Fruit fly (Drosophila melanogaster): ENCODE measurements around the gene Zip99C.
A peak's percentile ranks its signal among the peaks of the same experiment; 100 is the strongest.

Zip99C gene

dm6 chr3R:29834759-29835709 lies 33.7 kb downstream of the Zip99C start, which contains the start of gene Atg16 (continued):
- no peak for TF ChIP-seq C15 (GFP tag; IDR thresholded peaks at IDR 0.05)
- TF ChIP-seq Doc3 (GFP tag; IDR thresholded peaks at IDR 0.05; ENCODE audit: partially characterized antibody), result peak; percentile 92
- no peak for TF ChIP-seq en (GFP tag; optimal IDR thresholded peaks at IDR 0.05)
- TF ChIP-seq CG6791 (GFP tag; IDR thresholded peaks at IDR 0.05; ENCODE audit: partially characterized antibody), result peak; percentile 96
- peak; percentile 93 for TF ChIP-seq mld (GFP tag; IDR thresholded peaks at IDR 0.05; ENCODE audit: partially characterized antibody)
- TF ChIP-seq vnd (GFP tag; IDR thresholded peaks at IDR 0.05; ENCODE audit: partially characterized antibody), result peak; percentile 94
- peak; percentile 95 for TF ChIP-seq bbx (GFP tag; IDR thresholded peaks at IDR 0.05; ENCODE audit: partially characterized antibody)
- TF ChIP-seq CG3838 (GFP tag; optimal IDR thresholded peaks at IDR 0.05), result no peak
- TF ChIP-seq Rfx (GFP tag; IDR thresholded peaks at IDR 0.05), result peak; percentile 39; the same call in 1 of the 2 replicates
- no peak for TF ChIP-seq CG4854 (GFP tag; optimal IDR thresholded peaks at IDR 0.05)
- TF ChIP-seq esg (GFP tag; conservative IDR thresholded peaks at IDR 0.05), result no peak
- peak; percentile 18; the same call in 1 of the 3 replicates for TF ChIP-seq CG6175 (GFP tag; IDR thresholded peaks at IDR 0.05)
- no peak for TF ChIP-seq Dip3 (GFP tag; optimal IDR thresholded peaks at IDR 0.05)
- TF ChIP-seq nau (GFP tag; optimal IDR thresholded peaks at IDR 0.05), result no peak
- peak; percentile 90 for TF ChIP-seq Dll (GFP tag; IDR thresholded peaks at IDR 0.05; ENCODE audit: partially characterized antibody)
- peak; percentile 84 for TF ChIP-seq sna (GFP tag; IDR thresholded peaks at IDR 0.05; ENCODE audit: partially characterized antibody)
- TF ChIP-seq CG2129 (GFP tag; IDR thresholded peaks at IDR 0.05; ENCODE audit: partially characterized antibody), result peak; percentile 85
- peak; percentile 92 for TF ChIP-seq HLH4C (GFP tag; IDR thresholded peaks at IDR 0.05; ENCODE audit: partially characterized antibody)
- no peak for TF ChIP-seq CG13296 (GFP tag; optimal IDR thresholded peaks at IDR 0.05)

- no peak for TF ChIP-seq HLH54F (GFP tag; optimal IDR thresholded peaks at IDR 0.05)
- TF ChIP-seq CG5953 (GFP tag; IDR thresholded peaks at IDR 0.05), result no peak
- TF ChIP-seq CG18764 (GFP tag; optimal IDR thresholded peaks at IDR 0.05), result peak; percentile 3
- TF ChIP-seq toy (GFP tag; IDR thresholded peaks at IDR 0.05), result no peak
- TF ChIP-seq Drgx (GFP tag; IDR thresholded peaks at IDR 0.05), result no peak
- no peak for TF ChIP-seq CG4707 (GFP tag; optimal IDR thresholded peaks at IDR 0.05)
- TF ChIP-seq p53 (GFP tag; optimal IDR thresholded peaks at IDR 0.05), result no peak
- TF ChIP-seq CG4282 (GFP tag; optimal IDR thresholded peaks at IDR 0.05), result no peak
- TF ChIP-seq pfk (GFP tag; optimal IDR thresholded peaks at IDR 0.05), result peak; percentile 46
- no peak for TF ChIP-seq CG16813 (GFP tag; IDR thresholded peaks at IDR 0.05; ENCODE audit: partially characterized antibody)
- peak; percentile 79 for TF ChIP-seq CG7987 (GFP tag; optimal IDR thresholded peaks at IDR 0.05)
- no peak for TF ChIP-seq mam (GFP tag; optimal IDR thresholded peaks at IDR 0.05)
- TF ChIP-seq Vsx1 (GFP tag; optimal IDR thresholded peaks at IDR 0.05), result no peak
- no peak for TF ChIP-seq Lpt (GFP tag; optimal IDR thresholded peaks at IDR 0.05)
- no peak for TF ChIP-seq ftz-f1 (GFP tag; optimal IDR thresholded peaks at IDR 0.05)
- no peak for TF ChIP-seq dpn (GFP tag; optimal IDR thresholded peaks at IDR 0.05)
- TF ChIP-seq tna (GFP tag; IDR thresholded peaks at IDR 0.05; ENCODE audit: partially characterized antibody), result no peak
- TF ChIP-seq jumu (GFP tag; optimal IDR thresholded peaks at IDR 0.05), result no peak
- no peak for TF ChIP-seq aop (GFP tag; IDR thresholded peaks at IDR 0.05)
- TF ChIP-seq Awh (GFP tag; IDR thresholded peaks at IDR 0.05), result no peak
- TF ChIP-seq CG5180 (GFP tag; optimal IDR thresholded peaks at IDR 0.05), result peak; percentile 39
- no peak for TF ChIP-seq ase (GFP tag; IDR thresholded peaks at IDR 0.05)
- TF ChIP-seq BEAF-32 (GFP tag; optimal IDR thresholded peaks at IDR 0.05), result no peak
- TF ChIP-seq CG8478 (optimal IDR thresholded peaks at IDR 0.05), result no peak
- TF ChIP-seq NK7.1 (GFP tag; optimal IDR thresholded peaks at IDR 0.05), result no peak
- no peak for TF ChIP-seq MESR4 (GFP tag; optimal IDR thresholded peaks at IDR 0.05)
- TF ChIP-seq cg (GFP tag; optimal IDR thresholded peaks at IDR 0.05), result no peak
- no peak for TF ChIP-seq CG11093 (GFP tag; IDR thresholded peaks at IDR 0.05)
- TF ChIP-seq CG12299 (tag; optimal IDR thresholded peaks at IDR 0.05), result peak; percentile 14
- no peak for TF ChIP-seq Atf3 (GFP tag; optimal IDR thresholded peaks at IDR 0.05)
Measured at dm6 chr3R:29830925-29831324, 37.8 kb downstream of the Zip99C start.

Measured in whole organism, embryonic.